Worm (Caenorhabditis elegans) whole organism, L2 larva: Measurements from ENCODE around the gene mec-4.

Experiments
- C34F6.9 ChIP-seq: fragments of 150-350 bp; optimal IDR thresholded peaks from 2 replicates; lab custom pipeline; 2014; ENCODE audit warnings: missing biosample characterization, missing genetic modification characterization
- F13H6.1 ChIP-seq: sonication (generic microtip); optimal IDR thresholded peaks from 2 replicates; lab custom pipeline; 2016; ENCODE audit warnings: missing genetic modification characterization, missing compliant biosample characterization
- alr-1 ChIP-seq: fragments of 150-350 bp; optimal IDR thresholded peaks from 2 replicates; lab custom pipeline; 2014; ENCODE audit warnings: missing biosample characterization, missing genetic modification characterization
- aly-2 ChIP-seq: fragments of 150-350 bp; optimal IDR thresholded peaks from 2 replicates; lab custom pipeline; 2014; ENCODE audit warnings: missing biosample characterization, missing genetic modification characterization
- blmp-1 ChIP-seq: sonication (generic microtip); optimal IDR thresholded peaks from 2 replicates; lab custom pipeline; 2017; ENCODE audit warnings: missing genetic modification characterization, mild to moderate bottlenecking, missing compliant biosample characterization, antibody characterized with exemption, moderate library complexity; ENCODE audit not compliant: insufficient read depth
- ceh-16 ChIP-seq: fragments of 150-350 bp; optimal IDR thresholded peaks from 2 replicates; lab custom pipeline; 2014; ENCODE audit warnings: missing biosample characterization, missing genetic modification characterization
- crh-2 ChIP-seq: sonication (generic microtip); optimal IDR thresholded peaks from 2 replicates; lab custom pipeline; 2017; ENCODE audit warnings: missing biosample characterization, missing genetic modification characterization
- dmd-4 ChIP-seq: sonication (generic microtip); optimal IDR thresholded peaks from 2 replicates; lab custom pipeline; 2017; ENCODE audit warnings: missing biosample characterization, missing genetic modification characterization
- elt-1 ChIP-seq: fragments of 150-350 bp; optimal IDR thresholded peaks from 2 replicates; lab custom pipeline; 2014; ENCODE audit warnings: missing biosample characterization, missing genetic modification characterization
- fos-1 ChIP-seq: fragments of 150-350 bp; optimal IDR thresholded peaks from 2 replicates; lab custom pipeline; 2014; ENCODE audit warnings: missing biosample characterization, missing genetic modification characterization
- lin-11 ChIP-seq: fragments of 150-350 bp; sonication (generic microtip); optimal IDR thresholded peaks from 2 replicates; lab custom pipeline; 2014; ENCODE audit warnings: missing biosample characterization, missing genetic modification characterization, inconsistent platforms, mixed read lengths
- lin-13 ChIP-seq: fragments of 150-350 bp; optimal IDR thresholded peaks from 2 replicates; lab custom pipeline; 2014; ENCODE audit warnings: missing biosample characterization, missing genetic modification reagents, missing genetic modification characterization
- lsy-2 ChIP-seq, 2 experiments: fragments of 150-350 bp in 1 of 2; sonication (generic microtip) in 1 of 2; optimal IDR thresholded peaks; 2 replicates each; lab custom pipeline; 2014 to 2017; ENCODE audit warnings: missing biosample characterization in 2 of 2, missing genetic modification characterization in 2 of 2
- mab-5 ChIP-seq: fragments of 150-350 bp; optimal IDR thresholded peaks from 2 replicates; lab custom pipeline; 2014; ENCODE audit warnings: missing biosample characterization, missing genetic modification characterization
- nhr-11 ChIP-seq: fragments of 150-350 bp; optimal IDR thresholded peaks from 2 replicates; lab custom pipeline; 2014; ENCODE audit warnings: missing biosample characterization, missing genetic modification characterization
- nhr-129 ChIP-seq: fragments of 150-350 bp; optimal IDR thresholded peaks from 2 replicates; lab custom pipeline; 2014; ENCODE audit warnings: missing biosample characterization, missing genetic modification characterization
- nhr-21 ChIP-seq: fragments of 150-350 bp; optimal IDR thresholded peaks from 2 replicates; lab custom pipeline; 2014; ENCODE audit warnings: missing biosample characterization, missing genetic modification characterization
- nhr-23 ChIP-seq: fragments of 150-350 bp; optimal IDR thresholded peaks from 2 replicates; lab custom pipeline; 2014; ENCODE audit warnings: missing biosample characterization, missing genetic modification reagents, missing genetic modification characterization
- nhr-25 ChIP-seq: fragments of 150-350 bp; sonication (generic microtip); optimal IDR thresholded peaks from 3 replicates; lab custom pipeline; 2014; ENCODE audit warnings: missing biosample characterization, missing genetic modification characterization
- nhr-6 ChIP-seq: fragments of 150-350 bp; optimal IDR thresholded peaks from 2 replicates; lab custom pipeline; 2014; ENCODE audit warnings: missing biosample characterization, missing genetic modification characterization
- nhr-77 ChIP-seq: fragments of 150-350 bp; optimal IDR thresholded peaks from 2 replicates; lab custom pipeline; 2014; ENCODE audit warnings: missing biosample characterization, missing genetic modification characterization
- peb-1 ChIP-seq: fragments of 150-350 bp; optimal IDR thresholded peaks from 2 replicates; lab custom pipeline; 2014; ENCODE audit warnings: missing biosample characterization, missing genetic modification characterization
- sem-4 ChIP-seq: fragments of 150-350 bp; optimal IDR thresholded peaks from 2 replicates; lab custom pipeline; 2014; ENCODE audit warnings: missing biosample characterization, missing genetic modification reagents, missing genetic modification characterization
- skn-1 ChIP-seq: sonication (generic microtip); optimal IDR thresholded peaks from 2 replicates; lab custom pipeline; 2017; ENCODE audit warnings: missing biosample characterization, missing genetic modification characterization
- sma-3 ChIP-seq: sonication (generic microtip); optimal IDR thresholded peaks from 2 replicates; lab custom pipeline; 2016; ENCODE audit warnings: missing genetic modification reagents, missing genetic modification characterization, missing compliant biosample characterization
- sma-9 ChIP-seq, 2 experiments: fragments of 150-350 bp in 1 of 2; sonication (generic microtip) in 1 of 2; optimal IDR thresholded peaks; 2 replicates each; lab custom pipeline; 2014 to 2016; ENCODE audit warnings: missing genetic modification characterization in 2 of 2, mild to moderate bottlenecking in 1 of 2, missing biosample characterization in 1 of 2, missing compliant biosample characterization in 1 of 2, missing genetic modification reagents in 1 of 2, moderate library complexity in 1 of 2
- unc-39 ChIP-seq: fragments of 150-350 bp; optimal IDR thresholded peaks from 2 replicates; lab custom pipeline; 2014; ENCODE audit warnings: missing biosample characterization, missing genetic modification characterization
- unc-55 ChIP-seq: fragments of 150-350 bp; sonication (generic microtip); optimal IDR thresholded peaks from 3 replicates; lab custom pipeline; 2014; ENCODE audit warnings: missing biosample characterization, missing genetic modification reagents, missing genetic modification characterization
- unc-62 ChIP-seq: fragments of 150-350 bp; optimal IDR thresholded peaks from 2 replicates; lab custom pipeline; 2014; ENCODE audit warnings: missing biosample characterization, missing genetic modification reagents, missing genetic modification characterization
- ztf-4 ChIP-seq: fragments of 150-350 bp; optimal IDR thresholded peaks from 2 replicates; lab custom pipeline; 2014; ENCODE audit warnings: missing biosample characterization, missing genetic modification characterization

Gene mec-4

ce11 chrX:16816854-16817253 lies 9.9 kb upstream of the mec-4 start:
- TF ChIP-seq sma-3 (GFP tag; lab: Kevin White, UChicago) (no peak), ztf-4 (tag; lab: Kevin White, UChicago) (no peak), aly-2 (tag; lab: Kevin White, UChicago) (no peak), nhr-77 (tag; lab: Kevin White, UChicago) (no peak), nhr-23 (tag; lab: Kevin White, UChicago) (no peak), crh-2 (no peak), alr-1 (tag; lab: Kevin White, UChicago) (no peak)

- TF ChIP-seq sma-9 (GFP tag; optimal IDR thresholded peaks at IDR 0.05; lab: Kevin White, UChicago) (peak; percentile 54), sma-9 (tag; optimal IDR thresholded peaks at IDR 0.05; lab: Kevin White, UChicago) (no peak), lsy-2 (tag; optimal IDR thresholded peaks at IDR 0.05; lab: Kevin White, UChicago) (peak in 1 of 2 experiments; percentile 31), fos-1 (tag; lab: Kevin White, UChicago) (peak; percentile 6), F13H6.1 (tag; lab: Kevin White, UChicago) (peak; percentile 57), peb-1 (no peak), nhr-129 (peak; percentile 52), nhr-6 (tag; lab: Kevin White, UChicago) (no peak), elt-1 (tag; lab: Kevin White, UChicago) (no peak)
- TF ChIP-seq, all 48 proteins: peak for 5
Observed at ce11 chrX:16815508-16815907, 8.6 kb upstream of the mec-4 start.

ce11 chrX:16814913-16815312 lies 8.0 kb upstream of the mec-4 start:
- TF ChIP-seq F13H6.1 (tag; lab: Kevin White, UChicago), result no peak
- peak; percentile 84 for TF ChIP-seq fos-1 (tag; lab: Kevin White, UChicago)
- TF ChIP-seq sem-4 (tag; lab: Kevin White, UChicago), result no peak
- peak; percentile 18 for TF ChIP-seq nhr-25
- peak; percentile 4 for TF ChIP-seq blmp-1 (tag; lab: Kevin White, UChicago)

- TF ChIP-seq fos-1 (tag; lab: Kevin White, UChicago) (peak; percentile 64), skn-1 (no peak), C34F6.9 (peak; percentile 45), nhr-25 (peak; percentile 3), lsy-2 (tag; optimal IDR thresholded peaks at IDR 0.05; lab: Kevin White, UChicago) (peak in 1 of 2 experiments; percentile 20), ceh-16 (tag; lab: Kevin White, UChicago) (peak; percentile 40), nhr-129 (peak; percentile 49), nhr-21 (tag; lab: Kevin White, UChicago) (peak; percentile 16), sma-3 (GFP tag; lab: Kevin White, UChicago) (peak; percentile 28), nhr-77 (tag; lab: Kevin White, UChicago) (no peak), unc-55 (GFP tag; lab: Kevin White, UChicago) (peak; percentile 38), mab-5 (tag; lab: Kevin White, UChicago) (no peak), lin-13 (GFP tag; lab: Kevin White, UChicago) (no peak), lin-11 (tag; lab: Kevin White, UChicago) (no peak), unc-62 (no peak), F13H6.1 (tag; lab: Kevin White, UChicago) (peak; percentile 14), dmd-4 (tag; lab: Kevin White, UChicago) (no peak)
Observed at ce11 chrX:16813606-16814330, 6.9 kb upstream of the mec-4 start, which contains the start of gene cas-1. Gene cas-1, minus strand, starts transcription at chrX:16813656.

ce11 chrX:16813148-16813547 lies 6.2 kb upstream of the mec-4 start:
- peak; percentile 61 for TF ChIP-seq sma-9 (GFP tag; optimal IDR thresholded peaks at IDR 0.05; lab: Kevin White, UChicago)
- no peak for TF ChIP-seq sma-9 (tag; optimal IDR thresholded peaks at IDR 0.05; lab: Kevin White, UChicago)
- no peak for TF ChIP-seq ceh-16 (tag; lab: Kevin White, UChicago)
- no peak for TF ChIP-seq mab-5 (tag; lab: Kevin White, UChicago)
- no peak for TF ChIP-seq nhr-11
- no peak for TF ChIP-seq ztf-4 (tag; lab: Kevin White, UChicago)
- TF ChIP-seq fos-1 (tag; lab: Kevin White, UChicago), result peak; percentile 38
- peak; percentile 32 for TF ChIP-seq crh-2
- TF ChIP-seq F13H6.1 (tag; lab: Kevin White, UChicago), result peak; percentile 45
- no peak for TF ChIP-seq sma-3 (GFP tag; lab: Kevin White, UChicago)
- TF ChIP-seq lsy-2 (tag; optimal IDR thresholded peaks at IDR 0.05; lab: Kevin White, UChicago), result no peak
- TF ChIP-seq unc-39, result no peak
- TF ChIP-seq, all 48 proteins: peak for 4
